Fruit fly (Drosophila melanogaster) whole organism, adult: ENCODE data around the gene Ptp61F.

Source experiments
- CG14711 ChIP-seq: fragments of 200-800 bp; sonication (Bioruptor generic); optimal IDR thresholded peaks from 2 replicates; lab custom pipeline; 2018; ENCODE audit warnings: missing biosample characterization, mild to moderate bottlenecking, missing genetic modification characterization, moderate library complexity
- CG1620 ChIP-seq: fragments of 200-800 bp; sonication (Bioruptor generic); optimal IDR thresholded peaks from 2 replicates; lab custom pipeline; 2016; ENCODE audit warnings: missing biosample characterization, missing genetic modification characterization
- CG33017 ChIP-seq: fragments of 200-800 bp; sonication (Bioruptor generic); optimal IDR thresholded peaks from 2 replicates; lab custom pipeline; 2018; ENCODE audit warnings: missing biosample characterization, mild to moderate bottlenecking, missing genetic modification characterization, moderate library complexity
- CG5204 ChIP-seq: fragments of 200-800 bp; sonication (Bioruptor generic); optimal IDR thresholded peaks from 2 replicates; lab custom pipeline; 2016; ENCODE audit warnings: missing biosample characterization, missing genetic modification characterization
- Crg-1 ChIP-seq: fragments of 200-800 bp; sonication (Bioruptor generic); optimal IDR thresholded peaks from 2 replicates; lab custom pipeline; 2016; ENCODE audit warnings: missing biosample characterization, missing genetic modification characterization
- Hr96 ChIP-seq: fragments of 200-800 bp; sonication (Bioruptor generic); optimal IDR thresholded peaks from 2 replicates; lab custom pipeline; 2016; ENCODE audit warnings: missing biosample characterization, missing genetic modification characterization
- Mnt ChIP-seq: fragments of 200-800 bp; sonication (Bioruptor generic); optimal IDR thresholded peaks from 2 replicates; lab custom pipeline; 2016; ENCODE audit warnings: missing biosample characterization, mild to moderate bottlenecking, missing genetic modification characterization
- cic ChIP-seq: fragments of 200-800 bp; sonication (Bioruptor generic); optimal IDR thresholded peaks from 2 replicates; lab custom pipeline; 2017; ENCODE audit warnings: missing biosample characterization, mild to moderate bottlenecking, missing genetic modification characterization, moderate library complexity
- cnc ChIP-seq, 2 experiments: fragments of >200 bp; optimal IDR thresholded peaks; 2 replicates each; lab custom pipeline; 2017
- kay ChIP-seq: fragments of 200-800 bp; sonication (Bioruptor generic); peaks from one replicate; lab custom pipeline; 2016; ENCODE audit warnings: missing biosample characterization, missing genetic modification characterization, borderline replicate concordance
- pad ChIP-seq: fragments of 200-800 bp; sonication (Bioruptor generic); optimal IDR thresholded peaks from 3 replicates; lab custom pipeline; 2017; ENCODE audit warnings: missing biosample characterization, missing genetic modification characterization, mild to moderate bottlenecking, moderate library complexity, missing genetic modification reagents
- tj ChIP-seq: fragments of 200-800 bp; sonication (Bioruptor generic); optimal IDR thresholded peaks from 3 replicates; lab custom pipeline; 2017; ENCODE audit warnings: missing biosample characterization, mild to moderate bottlenecking, missing genetic modification characterization, moderate library complexity
- toe ChIP-seq: fragments of 200-800 bp; sonication (Bioruptor generic); optimal IDR thresholded peaks from 2 replicates; lab custom pipeline; 2016; ENCODE audit warnings: missing biosample characterization, missing genetic modification characterization

- peak; percentile 2 for TF ChIP-seq CG1620 (GFP tag; lab: Kevin White, UChicago)
- TF ChIP-seq kay, result no peak
- no peak for TF ChIP-seq Hr96 (GFP tag; lab: Kevin White, UChicago)
- TF ChIP-seq CG14711, result peak; percentile 23
- no peak for TF ChIP-seq tj
- TF ChIP-seq cnc (optimal IDR thresholded peaks at IDR 0.05; lab: Kevin White, UChicago), result peak in 1 of 2 experiments; percentile 24
- no peak for TF ChIP-seq CG33017
- peak; percentile 15 for TF ChIP-seq Crg-1 (GFP tag; lab: Kevin White, UChicago)
- TF ChIP-seq Mnt (GFP tag; lab: Kevin White, UChicago), result no peak
- TF ChIP-seq CG5204 (GFP tag; lab: Kevin White, UChicago), result no peak
- no peak for TF ChIP-seq toe
- TF ChIP-seq cic (GFP tag; lab: Kevin White, UChicago), result no peak
- peak; percentile 98 for TF ChIP-seq pad (GFP tag; lab: Kevin White, UChicago)
Measured at dm6 chr3L:1335428-1335764, 139.7 kb downstream of the Ptp61F start.
